Fruit fly (Drosophila melanogaster) whole organism, embryonic: ENCODE measurements around the gene CG13056.

Experiments
- CG13424 ChIP-seq: fragments of 200-800 bp; sonication (Bioruptor generic); optimal IDR thresholded peaks from 2 replicates; lab custom pipeline; 2019; ENCODE audit warnings: missing biosample characterization, mild to moderate bottlenecking, missing genetic modification characterization, moderate library complexity
- CG18476 ChIP-seq: fragments of 200-800 bp; sonication (Bioruptor generic); optimal IDR thresholded peaks from 2 replicates; lab custom pipeline; 2016; ENCODE audit warnings: missing biosample characterization, mild to moderate bottlenecking, missing genetic modification characterization
- CG18599 ChIP-seq: fragments of 200-800 bp; sonication (Bioruptor generic); optimal IDR thresholded peaks from 3 replicates; lab custom pipeline; 2017; ENCODE audit warnings: missing biosample characterization, missing genetic modification characterization, mild to moderate bottlenecking, moderate library complexity, missing genetic modification reagents
- CG18764 ChIP-seq: fragments of 200-800 bp; sonication (Bioruptor generic); optimal IDR thresholded peaks from 3 replicates; lab custom pipeline; 2016; ENCODE audit warnings: missing biosample characterization, missing genetic modification characterization
- CG2116 ChIP-seq: fragments of 200-800 bp; sonication (Bioruptor generic); optimal IDR thresholded peaks from 3 replicates; lab custom pipeline; 2018; ENCODE audit warnings: missing biosample characterization, mild to moderate bottlenecking, missing genetic modification characterization
- CG2202 ChIP-seq: fragments of 200-800 bp; sonication (Bioruptor generic); optimal IDR thresholded peaks from 2 replicates; lab custom pipeline; 2018; ENCODE audit warnings: missing biosample characterization, mild to moderate bottlenecking, missing genetic modification characterization
- CG2678 ChIP-seq: fragments of 200-800 bp; sonication (Bioruptor generic); optimal IDR thresholded peaks from 3 replicates; lab custom pipeline; 2019; ENCODE audit warnings: missing biosample characterization, mild to moderate bottlenecking, missing genetic modification characterization, moderate library complexity
- CG3065 ChIP-seq: fragments of 200-800 bp; sonication (Bioruptor generic); optimal IDR thresholded peaks from 2 replicates; lab custom pipeline; 2016; ENCODE audit warnings: missing biosample characterization, missing genetic modification characterization
- CG34422 ChIP-seq: fragments of 200-800 bp; sonication (Bioruptor generic); IDR thresholded peaks from 3 replicates; pipeline ENCODE4 v1.3.6; 2022; ENCODE audit warnings: missing biosample characterization, missing genetic modification characterization
- CG4730 ChIP-seq: fragments of 200-800 bp; sonication (Bioruptor generic); IDR thresholded peaks from 2 replicates; pipeline ENCODE4 v1.3.6; 2022; ENCODE audit warnings: missing biosample characterization, missing genetic modification characterization
- CG6254 ChIP-seq: fragments of 200-800 bp; sonication (Bioruptor generic); optimal IDR thresholded peaks from 3 replicates; lab custom pipeline; 2017; ENCODE audit warnings: mild to moderate bottlenecking, missing biosample characterization, missing genetic modification reagents, missing genetic modification characterization
- CG8089 ChIP-seq: fragments of 200-800 bp; sonication (Bioruptor generic); optimal IDR thresholded peaks from 3 replicates; lab custom pipeline; 2016; ENCODE audit warnings: missing biosample characterization, missing genetic modification characterization
- Fer3 ChIP-seq: fragments of 200-800 bp; sonication (Bioruptor generic); optimal IDR thresholded peaks from 2 replicates; lab custom pipeline; 2018; ENCODE audit warnings: missing biosample characterization, mild to moderate bottlenecking, missing genetic modification characterization, moderate library complexity
- Gug ChIP-seq: fragments of 200-800 bp; sonication (Bioruptor generic); IDR thresholded peaks from 4 replicates; pipeline ENCODE4 v1.3.6; 2022; ENCODE audit warnings: missing biosample characterization, missing genetic modification characterization
- HHEX ChIP-seq: fragments of 200-800 bp; sonication (Bioruptor generic); optimal IDR thresholded peaks from 3 replicates; lab custom pipeline; 2017; ENCODE audit warnings: missing biosample characterization, mild to moderate bottlenecking, missing genetic modification characterization, missing genetic modification reagents
- Hand ChIP-seq: fragments of 200-800 bp; sonication (Bioruptor generic); optimal IDR thresholded peaks from 2 replicates; lab custom pipeline; 2017; ENCODE audit warnings: mild to moderate bottlenecking, missing biosample characterization, missing genetic modification reagents, missing genetic modification characterization
- Hmr ChIP-seq: fragments of 200-800 bp; sonication (Bioruptor generic); optimal IDR thresholded peaks from 3 replicates; lab custom pipeline; 2017; ENCODE audit warnings: mild to moderate bottlenecking, missing biosample characterization, missing genetic modification reagents, missing genetic modification characterization
- Lpt ChIP-seq: fragments of >200 bp; optimal IDR thresholded peaks from 2 replicates; lab custom pipeline; 2018; ENCODE audit warnings: missing biosample characterization, missing genetic modification characterization
- Neu2 ChIP-seq: fragments of 200-800 bp; sonication (Bioruptor generic); optimal IDR thresholded peaks from 3 replicates; lab custom pipeline; 2016; ENCODE audit warnings: missing biosample characterization, missing genetic modification characterization, borderline replicate concordance
- Nf-YB ChIP-seq: fragments of 200-800 bp; sonication (Bioruptor generic); optimal IDR thresholded peaks from 3 replicates; lab custom pipeline; 2019; ENCODE audit warnings: missing biosample characterization, mild to moderate bottlenecking, missing genetic modification characterization, moderate library complexity
- Six4 ChIP-seq: fragments of 200-800 bp; sonication (Bioruptor generic); optimal IDR thresholded peaks from 2 replicates; lab custom pipeline; 2016; ENCODE audit warnings: missing biosample characterization, missing genetic modification characterization
- Ssrp ChIP-seq: fragments of 200-800 bp; sonication (Bioruptor generic); optimal IDR thresholded peaks from 2 replicates; lab custom pipeline; 2018; ENCODE audit warnings: missing biosample characterization, mild to moderate bottlenecking, missing genetic modification characterization, moderate library complexity
- Tbp ChIP-seq: fragments of >200 bp; optimal IDR thresholded peaks from 2 replicates; lab custom pipeline; 2018; ENCODE audit warnings: missing biosample characterization, missing genetic modification characterization
- YL-1 ChIP-seq: fragments of 200-800 bp; sonication (Bioruptor generic); optimal IDR thresholded peaks from 3 replicates; lab custom pipeline; 2017; ENCODE audit warnings: missing biosample characterization, mild to moderate bottlenecking, missing genetic modification characterization
- az2 ChIP-seq: fragments of 200-800 bp; sonication (Bioruptor generic); optimal IDR thresholded peaks from 3 replicates; lab custom pipeline; 2016; ENCODE audit warnings: missing biosample characterization, missing genetic modification characterization
- grn ChIP-seq: fragments of 200-800 bp; sonication (Bioruptor generic); optimal IDR thresholded peaks from 3 replicates; lab custom pipeline; 2017; ENCODE audit warnings: missing biosample characterization, missing genetic modification characterization
- h ChIP-seq: fragments of >200 bp; optimal IDR thresholded peaks from 2 replicates; lab custom pipeline; 2017
- hbn ChIP-seq: fragments of 200-800 bp; sonication (Bioruptor generic); IDR thresholded peaks from 2 replicates; pipeline ENCODE4 v1.3.6; 2022; ENCODE audit warnings: missing biosample characterization, missing genetic modification characterization; ENCODE audit not compliant: partially characterized antibody
- her ChIP-seq: fragments of 200-800 bp; sonication (Bioruptor generic); optimal IDR thresholded peaks from 2 replicates; lab custom pipeline; 2016; ENCODE audit warnings: missing biosample characterization, missing genetic modification characterization
- lilli ChIP-seq: fragments of 200-800 bp; sonication (Bioruptor generic); optimal IDR thresholded peaks from 3 replicates; lab custom pipeline; 2016; ENCODE audit warnings: missing biosample characterization, missing genetic modification characterization
- mam ChIP-seq: fragments of 200-800 bp; sonication (Bioruptor generic); optimal IDR thresholded peaks from 3 replicates; lab custom pipeline; 2016; ENCODE audit warnings: missing biosample characterization, missing genetic modification characterization
- odd ChIP-seq: fragments of 200-800 bp; sonication (Bioruptor generic); optimal IDR thresholded peaks from 2 replicates; lab custom pipeline; 2017; ENCODE audit warnings: missing biosample characterization, mild to moderate bottlenecking, missing genetic modification characterization
- pan ChIP-seq, 4 experiments: fragments of >200 bp in 3 of 4; fragments of 200-800 bp in 1 of 4; sonication (Bioruptor generic) in 1 of 4; optimal IDR thresholded peaks in 3 of 4; IDR thresholded peaks in 1 of 4; 2 replicates each; pipeline versions ENCODE4 v1.3.6 to Lab custom; 2017 to 2022; ENCODE audit warnings: missing biosample characterization in 2 of 4, missing genetic modification characterization in 2 of 4, mixed read lengths in 1 of 4
- pfk ChIP-seq: fragments of 200-800 bp; sonication (Bioruptor generic); optimal IDR thresholded peaks from 2 replicates; lab custom pipeline; 2018; ENCODE audit warnings: missing biosample characterization, mild to moderate bottlenecking, missing genetic modification characterization, moderate library complexity
- pros ChIP-seq: fragments of 200-800 bp; sonication (Bioruptor generic); optimal IDR thresholded peaks from 3 replicates; lab custom pipeline; 2019; ENCODE audit warnings: missing biosample characterization, mild to moderate bottlenecking, missing genetic modification characterization, moderate library complexity
- sqz ChIP-seq: fragments of 200-800 bp; sonication (Bioruptor generic); optimal IDR thresholded peaks from 3 replicates; lab custom pipeline; 2018; ENCODE audit warnings: missing biosample characterization, mild to moderate bottlenecking, missing genetic modification characterization
- ssp ChIP-seq: fragments of 200-800 bp; sonication (Bioruptor generic); IDR thresholded peaks from 2 replicates; pipeline ENCODE4 v1.3.6; 2022; ENCODE audit warnings: missing biosample characterization, missing genetic modification characterization
- stwl ChIP-seq: fragments of 200-800 bp; sonication (Bioruptor generic); optimal IDR thresholded peaks from 3 replicates; lab custom pipeline; 2018; ENCODE audit warnings: missing biosample characterization, mild to moderate bottlenecking, missing genetic modification characterization, moderate library complexity
- ttk ChIP-seq: fragments of 200-800 bp; sonication (Bioruptor generic); IDR thresholded peaks from 2 replicates; pipeline ENCODE4 v2.1.2; 2022; ENCODE audit warnings: missing biosample characterization, missing genetic modification characterization
- wek ChIP-seq: fragments of 200-800 bp; sonication (Bioruptor generic); optimal IDR thresholded peaks from 3 replicates; lab custom pipeline; 2018; ENCODE audit warnings: missing biosample characterization, mild to moderate bottlenecking, missing genetic modification characterization, moderate library complexity
- zen2 ChIP-seq: fragments of 200-800 bp; sonication (Bioruptor generic); IDR thresholded peaks from 3 replicates; pipeline ENCODE4 v1.3.6; 2022; ENCODE audit warnings: missing biosample characterization, missing genetic modification characterization; ENCODE audit not compliant: partially characterized antibody
- zfh2 ChIP-seq: fragments of 200-800 bp; sonication (Bioruptor generic); optimal IDR thresholded peaks from 2 replicates; lab custom pipeline; 2016; ENCODE audit warnings: missing biosample characterization, missing genetic modification characterization

Gene CG13056

DNA sequence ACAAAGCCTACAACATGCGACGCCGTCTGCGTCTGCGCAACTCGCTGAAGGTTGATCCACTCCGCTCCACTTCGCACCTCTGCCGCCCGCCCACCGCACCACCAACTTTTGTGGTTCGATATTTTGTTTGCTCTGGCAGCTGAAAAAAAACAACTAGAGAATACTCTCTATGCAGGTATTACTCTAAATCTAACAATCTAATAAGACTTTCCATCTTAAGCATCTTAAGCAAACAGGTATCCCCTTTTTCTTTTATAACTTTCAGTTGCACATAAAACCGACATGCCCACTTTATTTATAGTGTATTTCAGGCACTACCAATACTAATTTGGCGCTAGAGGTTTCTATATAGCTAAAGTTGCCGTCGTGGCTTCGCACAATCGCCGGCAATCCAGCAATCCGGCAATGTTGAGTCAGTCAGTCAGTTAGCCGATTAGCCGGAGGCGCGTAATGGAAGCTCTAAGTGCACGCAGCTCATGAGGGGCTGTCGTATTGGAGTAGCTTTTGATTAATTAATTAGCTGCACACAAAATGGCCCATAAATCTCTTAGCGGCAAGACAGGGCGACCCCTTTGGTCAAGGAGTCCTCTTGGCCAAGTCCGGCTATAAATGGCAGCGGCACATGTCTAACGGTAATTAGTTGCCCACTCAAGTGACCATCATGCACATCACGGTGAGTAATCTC is 4.8 kb upstream of the CG13056 start, which contains the start of gene CG13058 (continued):
- TF ChIP-seq odd (GFP tag; lab: Kevin White, UChicago) (peak; percentile 64), pros (GFP tag; lab: Kevin White, UChicago) (no peak), CG34422 (GFP tag; lab: Robert Waterston, UW) (0 out of 3 replicates have a peak, but pooled peaks have one; percentile 10), Gug (GFP tag; lab: Robert Waterston, UW) (no peak), ttk (peak; percentile 44), Six4 (GFP tag; lab: Kevin White, UChicago) (no peak), mam (GFP tag; lab: Kevin White, UChicago) (no peak), CG8089 (GFP tag; lab: Kevin White, UChicago) (peak; percentile 41), stwl (tag; lab: Kevin White, UChicago) (no peak), pfk (GFP tag; lab: Kevin White, UChicago) (no peak), CG18599 (GFP tag; lab: Kevin White, UChicago) (peak; percentile 78), YL-1 (GFP tag; lab: Kevin White, UChicago) (no peak), lilli (GFP tag; lab: Kevin White, UChicago) (peak; percentile 68), her (GFP tag; lab: Kevin White, UChicago) (peak; percentile 2), CG6254 (no peak), Tbp (GFP tag; lab: Kevin White, UChicago) (no peak), zfh2 (GFP tag; lab: Kevin White, UChicago) (peak; percentile 42), Lpt (GFP tag; lab: Kevin White, UChicago) (no peak), az2 (GFP tag; lab: Kevin White, UChicago) (peak; percentile 42), CG18476 (GFP tag; lab: Kevin White, UChicago) (peak; percentile 14), CG18764 (GFP tag; lab: Kevin White, UChicago) (peak; percentile 27), CG3065 (GFP tag; lab: Kevin White, UChicago) (no peak), CG2202 (no peak), Neu2 (GFP tag; lab: Kevin White, UChicago) (no peak), CG2116 (no peak), wek (GFP tag; lab: Kevin White, UChicago) (no peak), CG13424 (tag; lab: Kevin White, UChicago) (peak; percentile 84), pan (optimal IDR thresholded peaks at IDR 0.05; lab: Kevin White, UChicago) (no peak), pan (GFP tag; optimal IDR thresholded peaks at IDR 0.05 in 1 of 2, IDR thresholded peaks at IDR 0.05 in 1 of 2) (no peak), Hand (GFP tag; lab: Kevin White, UChicago) (peak; percentile 3), zen2 (GFP tag; lab: Robert Waterston, UW) (no peak), hbn (GFP tag; lab: Robert Waterston, UW) (no peak), Ssrp (no peak), CG4730 (GFP tag; lab: Robert Waterston, UW) (no peak; the same call in 1 of the 2 replicates), Hmr (GFP tag; lab: Kevin White, UChicago) (peak; percentile 61), Fer3 (tag; lab: Kevin White, UChicago) (peak; percentile 59), HHEX (GFP tag; lab: Kevin White, UChicago) (peak; percentile 59), grn (GFP tag; lab: Kevin White, UChicago) (no peak), h (lab: Kevin White, UChicago) (no peak), CG2678 (tag; lab: Kevin White, UChicago) (peak; percentile 78), Nf-YB (GFP tag; lab: Kevin White, UChicago) (no peak), ssp (no peak), sqz (GFP tag; lab: Kevin White, UChicago) (no peak)
